Worm (Caenorhabditis elegans): Measurements from ENCODE around the gene clec-227.

clec-227 gene

ce11 chrV:14481987-14482386 lies 9.7 kb downstream of the clec-227 start, which contains the start of gene R02D5.10:
Gene R02D5.10, plus strand, starts transcription at chrV:14482287.
- TF ChIP-seq lin-32 (GFP tag; optimal IDR thresholded peaks at IDR 0.05) (no peak), nhr-12 (tag; optimal IDR thresholded peaks at IDR 0.05) (no peak), sptf-1 (tag; optimal IDR thresholded peaks at IDR 0.05) (no peak), mls-2 (tag; optimal IDR thresholded peaks at IDR 0.05) (no peak), M03D4.4 (tag; optimal IDR thresholded peaks at IDR 0.05) (no peak), ceh-39 (tag; optimal IDR thresholded peaks at IDR 0.05) (no peak), elt-3 (tag; optimal IDR thresholded peaks at IDR 0.05) (no peak), nhr-76 (tag; optimal IDR thresholded peaks at IDR 0.05) (no peak), pha-4 (tag; optimal IDR thresholded peaks at IDR 0.05) (no peak), elt-1 (tag; optimal IDR thresholded peaks at IDR 0.05; ENCODE audit: borderline replicate concordance, insufficient read depth) (no peak), unc-39 (tag; optimal IDR thresholded peaks at IDR 0.05) (no peak), drap-1 (GFP tag; optimal IDR thresholded peaks at IDR 0.05) (no peak), cnd-1 (tag; optimal IDR thresholded peaks at IDR 0.05) (no peak), lin-13 (tag; optimal IDR thresholded peaks at IDR 0.05) (no peak)

- no peak for TF ChIP-seq zip-8 (tag; optimal IDR thresholded peaks at IDR 0.05)
- TF ChIP-seq cnd-1 (tag; optimal IDR thresholded peaks at IDR 0.05), result no peak
- TF ChIP-seq drap-1 (GFP tag; optimal IDR thresholded peaks at IDR 0.05), result no peak
- no peak for TF ChIP-seq unc-62 (GFP tag; optimal IDR thresholded peaks at IDR 0.05)
- no peak for TF ChIP-seq elt-3 (tag; optimal IDR thresholded peaks at IDR 0.05)
- no peak for TF ChIP-seq unc-120 (tag; optimal IDR thresholded peaks at IDR 0.05; ENCODE audit: poor library complexity, severe bottlenecking)
- TF ChIP-seq M03D4.4 (tag; optimal IDR thresholded peaks at IDR 0.05), result no peak
- TF ChIP-seq ceh-83 (GFP tag; optimal IDR thresholded peaks at IDR 0.05), result no peak
- TF ChIP-seq mab-5 (tag; optimal IDR thresholded peaks at IDR 0.05), result no peak
- no peak for TF ChIP-seq ztf-11 (tag; optimal IDR thresholded peaks at IDR 0.05)
- TF ChIP-seq elt-1 (tag; optimal IDR thresholded peaks at IDR 0.05; ENCODE audit: borderline replicate concordance, insufficient read depth), result no peak
Measured at ce11 chrV:14482728-14483210, 10.4 kb downstream of the clec-227 start, which contains the start of gene R02D5.3. Gene R02D5.3, plus strand, starts transcription at chrV:14483160.

DNA sequence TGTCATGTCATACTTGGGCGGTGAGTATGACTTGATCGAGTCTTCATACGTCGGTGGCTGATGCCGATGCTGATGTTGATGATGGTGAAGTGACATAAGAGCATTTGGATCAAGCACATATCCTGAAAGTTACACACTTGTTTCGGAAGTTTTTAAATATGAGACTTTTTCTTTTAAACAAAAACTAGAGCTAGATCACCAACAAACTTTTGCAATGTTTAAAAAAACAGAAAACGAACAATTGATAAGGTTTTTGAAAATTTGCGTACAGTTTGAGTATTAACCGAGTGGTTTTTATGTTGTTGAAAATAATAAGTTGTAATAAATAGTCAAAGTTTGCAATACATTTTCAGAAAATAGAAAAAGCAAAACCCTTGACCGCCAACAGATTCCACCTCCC lies 12.3 kb downstream of the clec-227 start, which contains the start of gene R02D5.4:
TSS of gene R02D5.4 (minus strand) at position 101 of the 400 bp plus-strand sequence.
- TF ChIP-seq nhr-2 (tag; optimal IDR thresholded peaks at IDR 0.05), result no peak

- TF ChIP-seq drap-1 (GFP tag; optimal IDR thresholded peaks at IDR 0.05) (peak; percentile 55), lsy-2 (tag; optimal IDR thresholded peaks at IDR 0.05) (no peak), ceh-43 (GFP tag; optimal IDR thresholded peaks at IDR 0.05) (no peak), nhr-76 (tag; optimal IDR thresholded peaks at IDR 0.05) (no peak), lin-13 (tag; optimal IDR thresholded peaks at IDR 0.05) (no peak), ces-1 (GFP tag; optimal IDR thresholded peaks at IDR 0.05) (peak; percentile 92), pha-4 (tag; optimal IDR thresholded peaks at IDR 0.05) (no peak), ztf-11 (tag; optimal IDR thresholded peaks at IDR 0.05) (no peak), sptf-1 (tag; optimal IDR thresholded peaks at IDR 0.05) (peak; percentile 2), M03D4.4 (tag; optimal IDR thresholded peaks at IDR 0.05) (no peak)
Measured at ce11 chrV:14491097-14491496, 18.8 kb downstream of the clec-227 start.

ce11 chrV:14493665-14494064 lies 21.3 kb downstream of the clec-227 start:
- no peak for TF ChIP-seq unc-39 (tag; optimal IDR thresholded peaks at IDR 0.05)
- no peak for TF ChIP-seq nhr-12 (tag; optimal IDR thresholded peaks at IDR 0.05)
- TF ChIP-seq ceh-39 (tag; optimal IDR thresholded peaks at IDR 0.05), result no peak
- TF ChIP-seq nhr-237 (tag; optimal IDR thresholded peaks at IDR 0.05), result no peak
- no peak for TF ChIP-seq lsy-2 (tag; optimal IDR thresholded peaks at IDR 0.05)
- TF ChIP-seq flh-1 (GFP tag; optimal IDR thresholded peaks at IDR 0.05), result no peak
- TF ChIP-seq nhr-28 (tag; optimal IDR thresholded peaks at IDR 0.05), result no peak
- no peak for TF ChIP-seq mls-2 (tag; optimal IDR thresholded peaks at IDR 0.05)
- TF ChIP-seq unc-62 (GFP tag; optimal IDR thresholded peaks at IDR 0.05), result no peak
- no peak for TF ChIP-seq mep-1 (tag; optimal IDR thresholded peaks at IDR 0.05)
- TF ChIP-seq nhr-2 (tag; optimal IDR thresholded peaks at IDR 0.05), result no peak

DNA sequence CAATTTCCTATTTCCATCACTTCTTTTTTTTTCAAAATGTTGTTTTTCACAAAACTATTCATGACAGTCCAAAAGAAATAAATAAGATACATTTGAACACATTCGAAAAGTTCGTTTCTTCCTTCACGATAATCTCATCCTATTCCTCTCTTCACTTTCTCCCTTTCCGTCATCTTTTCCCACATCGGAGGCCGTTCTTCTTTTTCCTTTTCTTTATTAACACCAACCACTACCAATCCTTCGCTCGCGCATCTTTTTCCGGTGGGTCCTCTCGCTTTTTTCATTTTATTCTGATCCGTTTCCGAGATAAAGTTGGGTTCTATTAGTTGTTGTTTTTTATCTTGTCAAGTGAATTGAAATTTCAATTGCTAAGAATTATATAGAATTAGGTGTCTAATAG lies 23.2 kb downstream of the clec-227 start:
- TF ChIP-seq blmp-1 (tag; optimal IDR thresholded peaks at IDR 0.05) (peak; percentile 89), elt-1 (tag; optimal IDR thresholded peaks at IDR 0.05; ENCODE audit: borderline replicate concordance, insufficient read depth) (peak; percentile 25), ces-1 (GFP tag; optimal IDR thresholded peaks at IDR 0.05) (no peak)
